Fruit fly (Drosophila melanogaster) whole organism, embryonic: ENCODE data around the gene CG13097.

Source experiments
- Antp ChIP-seq: fragments of 200-800 bp; sonication (Bioruptor generic); optimal IDR thresholded peaks from 3 replicates; lab custom pipeline; 2016; ENCODE audit warnings: missing biosample characterization, missing genetic modification characterization
- Atf-2 ChIP-seq: fragments of 200-800 bp; sonication (Bioruptor generic); optimal IDR thresholded peaks from 2 replicates; lab custom pipeline; 2016; ENCODE audit warnings: missing biosample characterization, missing genetic modification characterization
- CG1024 ChIP-seq: fragments of 200-800 bp; sonication (Bioruptor generic); IDR thresholded peaks from 2 replicates; pipeline ENCODE4 v1.3.6; 2022; ENCODE audit warnings: missing biosample characterization, missing genetic modification characterization
- CG10431 ChIP-seq: fragments of 200-800 bp; sonication (Bioruptor generic); optimal IDR thresholded peaks from 3 replicates; lab custom pipeline; 2018; ENCODE audit warnings: missing biosample characterization, mild to moderate bottlenecking, missing genetic modification characterization
- CG12942 ChIP-seq: fragments of 200-800 bp; sonication (Bioruptor generic); optimal IDR thresholded peaks from 3 replicates; lab custom pipeline; 2016; ENCODE audit warnings: missing biosample characterization, missing genetic modification characterization
- CG15514 ChIP-seq: fragments of 200-800 bp; sonication (Bioruptor generic); optimal IDR thresholded peaks from 3 replicates; lab custom pipeline; 2017; ENCODE audit warnings: missing biosample characterization, missing genetic modification characterization, mild to moderate bottlenecking, moderate library complexity, missing genetic modification reagents
- CG1602 ChIP-seq: fragments of 200-800 bp; sonication (Bioruptor generic); optimal IDR thresholded peaks from 3 replicates; lab custom pipeline; 2016; ENCODE audit warnings: missing biosample characterization, missing genetic modification characterization
- CG16779 ChIP-seq: fragments of 200-800 bp; sonication (Bioruptor generic); IDR thresholded peaks from 2 replicates; pipeline ENCODE4 v1.3.6; 2022; ENCODE audit warnings: missing biosample characterization, missing genetic modification characterization
- CG16815 ChIP-seq: fragments of 200-800 bp; sonication (Bioruptor generic); optimal IDR thresholded peaks from 3 replicates; lab custom pipeline; 2017; ENCODE audit warnings: missing biosample characterization, mild to moderate bottlenecking, missing genetic modification characterization
- CG18619 ChIP-seq: fragments of 200-800 bp; sonication (Bioruptor generic); optimal IDR thresholded peaks from 3 replicates; lab custom pipeline; 2017; ENCODE audit warnings: missing biosample characterization, mild to moderate bottlenecking, missing genetic modification characterization
- CG18764 ChIP-seq: fragments of 200-800 bp; sonication (Bioruptor generic); optimal IDR thresholded peaks from 3 replicates; lab custom pipeline; 2016; ENCODE audit warnings: missing biosample characterization, missing genetic modification characterization
- CG2120 ChIP-seq: fragments of 200-800 bp; sonication (Bioruptor generic); optimal IDR thresholded peaks from 3 replicates; lab custom pipeline; 2016; ENCODE audit warnings: missing biosample characterization, missing genetic modification characterization
- CG30020 ChIP-seq: fragments of 200-800 bp; optimal IDR thresholded peaks from 2 replicates; lab custom pipeline; 2019; ENCODE audit warnings: missing biosample characterization, mild to moderate bottlenecking, missing genetic modification characterization, moderate library complexity
- CG32772 ChIP-seq: fragments of 200-800 bp; sonication (Bioruptor generic); IDR thresholded peaks from 2 replicates; pipeline ENCODE4 v1.3.6; 2022; ENCODE audit warnings: missing biosample characterization, missing genetic modification characterization
- CG3726 ChIP-seq: fragments of 200-800 bp; sonication (Bioruptor generic); IDR thresholded peaks from 3 replicates; pipeline ENCODE4, ENCODE4 v1.3.6; 2022; ENCODE audit warnings: missing biosample characterization, missing genetic modification characterization
- CG6272 ChIP-seq: fragments of 200-800 bp; sonication (Bioruptor generic); IDR thresholded peaks from 2 replicates; pipeline ENCODE4 v1.3.6; 2022; ENCODE audit warnings: missing biosample characterization, missing genetic modification characterization
- CG9876 ChIP-seq: fragments of 200-800 bp; sonication (Bioruptor generic); optimal IDR thresholded peaks from 2 replicates; lab custom pipeline; 2016; ENCODE audit warnings: missing biosample characterization, missing genetic modification characterization
- D ChIP-seq, 2 experiments: fragments of 200-800 bp in 1 of 2; fragments of >200 bp in 1 of 2; sonication (Bioruptor generic) in 1 of 2; optimal IDR thresholded peaks; 2 replicates in 1 of 2; 3 replicates in 1 of 2; lab custom pipeline; 2017; ENCODE audit warnings: mild to moderate bottlenecking in 1 of 2, missing biosample characterization in 1 of 2, missing genetic modification characterization in 1 of 2, missing genetic modification reagents in 1 of 2
- ERR ChIP-seq: fragments of 200-800 bp; sonication (Bioruptor generic); optimal IDR thresholded peaks from 2 replicates; lab custom pipeline; 2016; ENCODE audit warnings: missing biosample characterization, missing genetic modification characterization
- H2.0 ChIP-seq: fragments of 200-800 bp; sonication (Bioruptor generic); IDR thresholded peaks from 2 replicates; pipeline ENCODE4 v1.3.6; 2022; ENCODE audit warnings: missing biosample characterization, missing genetic modification characterization
- HLH4C ChIP-seq: fragments of 200-800 bp; sonication (Bioruptor generic); IDR thresholded peaks from 3 replicates; pipeline ENCODE4 v1.3.6; 2022; ENCODE audit warnings: missing biosample characterization, missing genetic modification characterization; ENCODE audit not compliant: partially characterized antibody
- Hand ChIP-seq: fragments of 200-800 bp; sonication (Bioruptor generic); optimal IDR thresholded peaks from 2 replicates; lab custom pipeline; 2017; ENCODE audit warnings: mild to moderate bottlenecking, missing biosample characterization, missing genetic modification reagents, missing genetic modification characterization
- HmgD ChIP-seq: fragments of 200-800 bp; sonication (Bioruptor generic); optimal IDR thresholded peaks from 3 replicates; lab custom pipeline; 2016; ENCODE audit warnings: missing biosample characterization, missing genetic modification characterization
- Hsf ChIP-seq: fragments of 200-800 bp; sonication (Bioruptor generic); optimal IDR thresholded peaks from 3 replicates; lab custom pipeline; 2016; ENCODE audit warnings: missing biosample characterization, missing genetic modification characterization
- Kr ChIP-seq: fragments of 200-800 bp; sonication (Bioruptor generic); optimal IDR thresholded peaks from 2 replicates; lab custom pipeline; 2017; ENCODE audit warnings: missing biosample characterization, mild to moderate bottlenecking, missing genetic modification characterization
- Pdp1 ChIP-seq, 2 experiments: fragments of 200-800 bp; sonication (Bioruptor generic); optimal IDR thresholded peaks; 3 replicates each; lab custom pipeline; 2016; ENCODE audit warnings: missing biosample characterization in 2 of 2, missing genetic modification characterization in 2 of 2, mild to moderate bottlenecking in 1 of 2, moderate library complexity in 1 of 2
- Tbp ChIP-seq: fragments of >200 bp; optimal IDR thresholded peaks from 2 replicates; lab custom pipeline; 2018; ENCODE audit warnings: missing biosample characterization, missing genetic modification characterization
- Xrp1 ChIP-seq: fragments of 200-800 bp; sonication (Bioruptor generic); IDR thresholded peaks from 2 replicates; pipeline ENCODE4 v1.3.6; 2022; ENCODE audit warnings: missing biosample characterization, missing genetic modification characterization
- btn ChIP-seq: fragments of 200-800 bp; sonication (Bioruptor generic); optimal IDR thresholded peaks from 2 replicates; lab custom pipeline; 2016; ENCODE audit warnings: missing biosample characterization, missing genetic modification characterization
- chinmo ChIP-seq: fragments of 200-800 bp; sonication (Bioruptor generic); IDR thresholded peaks from 4 replicates; pipeline ENCODE4 v1.3.6; 2022; ENCODE audit warnings: missing biosample characterization, missing genetic modification characterization; ENCODE audit not compliant: partially characterized antibody
- dan ChIP-seq: fragments of 200-800 bp; sonication (Bioruptor generic); IDR thresholded peaks from 2 replicates; pipeline ENCODE4 v1.3.6; 2022; ENCODE audit warnings: missing biosample characterization, missing genetic modification characterization
- disco-r ChIP-seq: fragments of 200-800 bp; sonication (Bioruptor generic); optimal IDR thresholded peaks from 2 replicates; lab custom pipeline; 2016; ENCODE audit warnings: missing biosample characterization, missing genetic modification characterization
- gfzf ChIP-seq: fragments of 200-800 bp; sonication (Bioruptor generic); optimal IDR thresholded peaks from 2 replicates; lab custom pipeline; 2016; ENCODE audit warnings: missing biosample characterization, mild to moderate bottlenecking, missing genetic modification characterization, moderate library complexity
- gro ChIP-seq: fragments of 200-800 bp; sonication (Bioruptor generic); optimal IDR thresholded peaks from 2 replicates; lab custom pipeline; 2016; ENCODE audit warnings: missing biosample characterization, missing genetic modification characterization
- klu ChIP-seq: fragments of 200-800 bp; sonication (Bioruptor generic); IDR thresholded peaks from 2 replicates; pipeline ENCODE4 v1.3.6; 2022; ENCODE audit warnings: missing biosample characterization, missing genetic modification characterization
- maf-S ChIP-seq: fragments of 200-800 bp; sonication (Bioruptor generic); optimal IDR thresholded peaks from 2 replicates; lab custom pipeline; 2016; ENCODE audit warnings: missing biosample characterization, missing genetic modification characterization
- oc ChIP-seq: fragments of 200-800 bp; sonication (Bioruptor generic); optimal IDR thresholded peaks from 2 replicates; lab custom pipeline; 2018; ENCODE audit warnings: missing biosample characterization, mild to moderate bottlenecking, missing genetic modification characterization, moderate library complexity
- pho ChIP-seq: fragments of 200-800 bp; sonication (Bioruptor generic); optimal IDR thresholded peaks from 2 replicates; lab custom pipeline; 2016; ENCODE audit warnings: missing biosample characterization, missing genetic modification characterization
- pum ChIP-seq: fragments of 200-800 bp; sonication (Bioruptor generic); optimal IDR thresholded peaks from 2 replicates; lab custom pipeline; 2016; ENCODE audit warnings: missing biosample characterization, missing genetic modification characterization
- pzg ChIP-seq: fragments of 200-800 bp; sonication (Bioruptor generic); optimal IDR thresholded peaks from 3 replicates; lab custom pipeline; 2018; ENCODE audit warnings: missing biosample characterization, mild to moderate bottlenecking, missing genetic modification characterization, moderate library complexity
- ranshi ChIP-seq: fragments of 200-800 bp; sonication (Bioruptor generic); IDR thresholded peaks from 2 replicates; pipeline ENCODE4 v1.3.6; 2022; ENCODE audit warnings: missing biosample characterization, missing genetic modification characterization
- row ChIP-seq: fragments of 200-800 bp; sonication (Bioruptor generic); IDR thresholded peaks from 3 replicates; pipeline ENCODE4 v1.3.6; 2022; ENCODE audit warnings: missing biosample characterization, missing genetic modification characterization
- sd ChIP-seq: fragments of 200-800 bp; sonication (Bioruptor generic); optimal IDR thresholded peaks from 3 replicates; lab custom pipeline; 2018; ENCODE audit warnings: missing biosample characterization, mild to moderate bottlenecking, missing genetic modification characterization, moderate library complexity
- sim ChIP-seq: fragments of 200-800 bp; sonication (Bioruptor generic); IDR thresholded peaks from 2 replicates; pipeline ENCODE4 v1.3.6; 2022; ENCODE audit warnings: missing biosample characterization, missing genetic modification characterization
- tll ChIP-seq, 2 experiments: fragments of 200-800 bp in 1 of 2; fragments of >200 bp in 1 of 2; sonication (Bioruptor generic) in 1 of 2; optimal IDR thresholded peaks; 2 replicates each; lab custom pipeline; 2017 to 2019; ENCODE audit warnings: missing biosample characterization in 2 of 2, missing genetic modification characterization in 2 of 2, mild to moderate bottlenecking in 1 of 2, moderate library complexity in 1 of 2
- tna ChIP-seq: fragments of 200-800 bp; sonication (Bioruptor generic); IDR thresholded peaks from 2 replicates; pipeline ENCODE4 v1.3.6; 2022; ENCODE audit warnings: missing biosample characterization, missing genetic modification characterization; ENCODE audit not compliant: partially characterized antibody
- ttk ChIP-seq: fragments of 200-800 bp; sonication (Bioruptor generic); IDR thresholded peaks from 2 replicates; pipeline ENCODE4 v2.1.2; 2022; ENCODE audit warnings: missing biosample characterization, missing genetic modification characterization
- vfl ChIP-seq: fragments of 200-800 bp; sonication (Bioruptor generic); optimal IDR thresholded peaks from 2 replicates; lab custom pipeline; 2016; ENCODE audit warnings: missing biosample characterization, missing genetic modification characterization
- wdn ChIP-seq: fragments of 200-800 bp; sonication (Bioruptor generic); IDR thresholded peaks from 2 replicates; pipeline ENCODE4 v1.3.6; 2022; ENCODE audit warnings: missing biosample characterization, missing genetic modification characterization
- wor ChIP-seq: fragments of 200-800 bp; sonication (Bioruptor generic); IDR thresholded peaks from 2 replicates; pipeline ENCODE4 v1.3.6; 2022; ENCODE audit warnings: missing biosample characterization, missing genetic modification characterization
- z ChIP-seq: fragments of 200-800 bp; sonication (Bioruptor generic); IDR thresholded peaks from 3 replicates; pipeline ENCODE4 v1.3.6; 2022; ENCODE audit warnings: missing biosample characterization, missing genetic modification characterization

CG13097 gene

dm6 chr2L:8464107-8464582, 50.5 kb downstream of the CG13097 start, which contains the start of gene prg (continued):
- TF ChIP-seq wdn (GFP tag; lab: Robert Waterston, UW) (0 out of 2 replicates have a peak, but pooled peaks have one; percentile 32), ranshi (GFP tag; lab: Robert Waterston, UW) (peak; percentile 59), Tbp (GFP tag; lab: Kevin White, UChicago) (no peak), CG10431 (GFP tag; lab: Kevin White, UChicago) (peak; percentile 51), tll (GFP tag; optimal IDR thresholded peaks at IDR 0.05; lab: Kevin White, UChicago) (no peak), H2.0 (no peak), row (GFP tag; lab: Robert Waterston, UW) (peak; percentile 86), chinmo (peak; percentile 97), CG30020 (peak; percentile 47), dan (GFP tag; lab: Robert Waterston, UW) (no peak), vfl (no peak), HLH4C (GFP tag; lab: Robert Waterston, UW) (peak; percentile 97), oc (tag; lab: Kevin White, UChicago) (peak; percentile 60), CG18764 (peak; percentile 16), klu (GFP tag; lab: Robert Waterston, UW) (no peak), CG1602 (peak; percentile 49), z (GFP tag; lab: Robert Waterston, UW) (no peak), sd (no peak), Hand (GFP tag; lab: Kevin White, UChicago) (peak; percentile 51), CG6272 (GFP tag; lab: Robert Waterston, UW) (no peak), sim (GFP tag; lab: Robert Waterston, UW) (no peak), tna (GFP tag; lab: Robert Waterston, UW) (peak; percentile 96), CG15514 (GFP tag; lab: Kevin White, UChicago) (peak; percentile 47), CG32772 (GFP tag; lab: Robert Waterston, UW) (no peak), CG3726 (GFP tag; lab: Robert Waterston, UW) (no peak), Hsf (GFP tag; lab: Kevin White, UChicago) (peak; percentile 79), CG2120 (GFP tag; lab: Kevin White, UChicago) (peak; percentile 83), HmgD (GFP tag; lab: Kevin White, UChicago) (no peak), gro (GFP tag; lab: Kevin White, UChicago) (peak; percentile 73), pum (peak; percentile 54), wor (GFP tag; lab: Robert Waterston, UW) (no peak), ttk (GFP tag; lab: Robert Waterston, UW) (peak; percentile 25; the same call in 1 of the 2 replicates), Kr (no peak), CG16779 (0 out of 2 replicates have a peak, but pooled peaks have one; percentile 58), CG1024 (0 out of 2 replicates have a peak, but pooled peaks have one; percentile 18), Atf-2 (GFP tag; lab: Kevin White, UChicago) (peak; percentile 45), CG18619 (GFP tag; lab: Kevin White, UChicago) (peak; percentile 52), D (optimal IDR thresholded peaks at IDR 0.05; lab: Kevin White, UChicago) (no peak), D (GFP tag; optimal IDR thresholded peaks at IDR 0.05; lab: Kevin White, UChicago) (peak; percentile 17), Antp (GFP tag; lab: Kevin White, UChicago) (peak; percentile 56), ERR (no peak), CG12942 (GFP tag; lab: Kevin White, UChicago) (peak; percentile 1), maf-S (GFP tag; lab: Kevin White, UChicago) (peak; percentile 51), Xrp1 (peak; percentile 74), Pdp1 (GFP tag; optimal IDR thresholded peaks at IDR 0.05; lab: Kevin White, UChicago) (peak; percentile 61 to 66), disco-r (GFP tag; lab: Kevin White, UChicago) (no peak), btn (no peak), pho (GFP tag; lab: Kevin White, UChicago) (peak; percentile 78), gfzf (GFP tag; lab: Kevin White, UChicago) (peak; percentile 26), pzg (GFP tag; lab: Kevin White, UChicago) (peak; percentile 59), CG9876 (GFP tag; lab: Kevin White, UChicago) (no peak), CG16815 (GFP tag; lab: Kevin White, UChicago) (peak; percentile 8)
